Worm (Caenorhabditis elegans) whole organism, late embryonic: Measurements from ENCODE around the gene ret-1.

Experiments
- dmd-4 ChIP-seq: sonication (generic microtip); optimal IDR thresholded peaks from 2 replicates; lab custom pipeline; 2016; ENCODE audit warnings: borderline replicate concordance, missing genetic modification characterization, missing compliant biosample characterization
- eyg-1 ChIP-seq: sonication (generic microtip); optimal IDR thresholded peaks from 2 replicates; lab custom pipeline; 2016; ENCODE audit warnings: missing genotype, missing genetic modification characterization, missing compliant biosample characterization
- nhr-11 ChIP-seq: fragments of 150-350 bp; optimal IDR thresholded peaks from 2 replicates; lab custom pipeline; 2014; ENCODE audit warnings: missing biosample characterization, missing genetic modification characterization
- nhr-232 ChIP-seq: sonication (generic microtip); optimal IDR thresholded peaks from 2 replicates; lab custom pipeline; 2016; ENCODE audit warnings: missing genetic modification characterization, missing compliant biosample characterization
- pax-1 ChIP-seq: fragments of 150-350 bp; optimal IDR thresholded peaks from 2 replicates; lab custom pipeline; 2014; ENCODE audit warnings: missing biosample characterization, missing genetic modification characterization
- tbx-2 ChIP-seq: sonication (generic microtip); optimal IDR thresholded peaks from 2 replicates; lab custom pipeline; 2016; ENCODE audit warnings: missing genetic modification characterization, missing compliant biosample characterization

DNA sequence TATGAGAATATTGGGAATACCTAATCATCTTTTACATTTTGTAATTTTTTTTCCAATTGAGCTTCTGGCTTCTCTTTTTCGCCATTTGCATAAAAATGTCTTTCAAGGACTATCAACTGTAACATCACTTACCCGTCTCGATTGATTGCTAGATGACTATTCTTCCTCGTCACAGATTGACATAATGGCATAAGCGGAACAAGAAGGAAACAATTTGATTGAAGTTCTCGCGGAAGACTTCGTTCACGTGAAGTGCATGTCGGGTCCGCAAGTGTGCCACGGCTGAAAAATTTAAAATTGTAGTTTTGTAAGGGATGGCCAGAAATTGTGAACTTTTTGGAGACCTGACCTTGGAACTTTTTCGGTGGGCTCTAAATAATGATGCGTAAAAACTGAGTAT is 6.5 kb upstream of the ret-1 start:
- no peak for TF ChIP-seq nhr-11
- no peak for TF ChIP-seq pax-1 (tag; lab: Kevin White, UChicago)
- TF ChIP-seq eyg-1 (tag; lab: Kevin White, UChicago) = no peak
- no peak for TF ChIP-seq nhr-232 (tag; lab: Kevin White, UChicago)
- TF ChIP-seq dmd-4 = no peak
- TF ChIP-seq tbx-2 (tag; lab: Kevin White, UChicago) = no peak
